Worm (Caenorhabditis elegans): ENCODE data around the gene best-3.

The best-3 gene

ce11 chrII:24559-24998, 11.8 kb downstream of the best-3 start, which contains the start of gene enee-1 (continued):
- TF ChIP-seq lsy-2 (tag; optimal IDR thresholded peaks at IDR 0.05) (peak; percentile 42 to 89), ztf-11 (tag; optimal IDR thresholded peaks at IDR 0.05) (no peak), mxl-2 (GFP tag; conservative IDR thresholded peaks at IDR 0.05) (no peak), madf-5 (GFP tag; IDR thresholded peaks at IDR 0.05) (no peak), zag-1 (tag; optimal IDR thresholded peaks at IDR 0.05) (no peak), mdl-1 (tag; optimal IDR thresholded peaks at IDR 0.05) (peak in 1 of 2 experiments; percentile 18), ctbp-1 (GFP tag; IDR thresholded peaks at IDR 0.05) (peak; percentile 39; the same call in 1 of the 2 replicates), nhr-102 (tag; optimal IDR thresholded peaks at IDR 0.05) (peak; percentile 81), zfp-2 (tag; optimal IDR thresholded peaks at IDR 0.05) (no peak), T26A8.4 (GFP tag; IDR thresholded peaks at IDR 0.05) (peak; percentile 94), nhr-76 (tag; optimal IDR thresholded peaks at IDR 0.05) (no peak), php-3 (GFP tag; IDR thresholded peaks at IDR 0.05) (0 out of 2 replicates have a peak, but pooled peaks have one; percentile 6), spr-1 (tag; optimal IDR thresholded peaks at IDR 0.05) (peak; percentile 83), spr-3 (GFP tag; optimal IDR thresholded peaks at IDR 0.05) (peak; percentile 69), Y75B8A.6 (GFP tag; IDR thresholded peaks at IDR 0.05) (no peak), unc-62 (GFP tag; optimal IDR thresholded peaks at IDR 0.05 in 1 of 2) (peak in 1 of 2 experiments; percentile 92), unc-62 (tag; optimal IDR thresholded peaks at IDR 0.05) (no peak), lin-1 (GFP tag; IDR thresholded peaks at IDR 0.05) (no peak), mxl-3 (GFP tag; optimal IDR thresholded peaks at IDR 0.05) (peak; percentile 29), jun-1 (tag; optimal IDR thresholded peaks at IDR 0.05) (peak; percentile 74), lin-38 (GFP tag; IDR thresholded peaks at IDR 0.05) (peak; percentile 83), ceh-28 (tag; optimal IDR thresholded peaks at IDR 0.05) (peak; percentile 3), Y5F2A.4 (GFP tag; optimal IDR thresholded peaks at IDR 0.05) (peak; percentile 25), tra-1 (GFP tag; IDR thresholded peaks at IDR 0.05) (no peak), hif-1 (tag; optimal IDR thresholded peaks at IDR 0.05) (peak in 1 of 2 experiments; percentile 70), attf-4 (tag; optimal IDR thresholded peaks at IDR 0.05) (no peak), duxl-1 (tag; optimal IDR thresholded peaks at IDR 0.05; ENCODE audit: poor library complexity) (peak; percentile 75), snpc-4 (tag; optimal IDR thresholded peaks at IDR 0.05) (no peak), pha-4 (GFP tag; IDR thresholded peaks at IDR 0.05) (peak; percentile 26; the same call in 1 of the 2 replicates), pha-4 (tag; optimal IDR thresholded peaks at IDR 0.05) (peak; percentile 59), vab-7 (GFP tag; IDR thresholded peaks at IDR 0.05) (no peak), R02D3.7 (tag; optimal IDR thresholded peaks at IDR 0.05) (no peak), mdt-29 (GFP tag; IDR thresholded peaks at IDR 0.05) (0 out of 2 replicates have a peak, but pooled peaks have one; percentile 40), nhr-48 (tag; optimal IDR thresholded peaks at IDR 0.05) (peak; percentile 36), F49E8.2 (tag; optimal IDR thresholded peaks at IDR 0.05; ENCODE audit: borderline replicate concordance) (no peak), hlh-11 (tag; optimal IDR thresholded peaks at IDR 0.05) (peak; percentile 65), F10B5.3 (tag; optimal IDR thresholded peaks at IDR 0.05) (peak; percentile 48), hmg-1.1 (GFP tag; IDR thresholded peaks at IDR 0.05) (peak; percentile 75), ceh-62 (tag; optimal IDR thresholded peaks at IDR 0.05) (no peak), Y48G9A.11 (GFP tag; IDR thresholded peaks at IDR 0.05) (no peak), ceh-82 (tag; optimal IDR thresholded peaks at IDR 0.05) (no peak), lin-15B (tag; optimal IDR thresholded peaks at IDR 0.05) (no peak), F26F4.8 (GFP tag; conservative IDR thresholded peaks at IDR 0.05) (no peak), lin-29 (GFP tag; IDR thresholded peaks at IDR 0.05) (peak; percentile 50; the same call in 1 of the 2 replicates), arid-1 (GFP tag; conservative IDR thresholded peaks at IDR 0.05) (peak; percentile 52), mes-2 (tag; optimal IDR thresholded peaks at IDR 0.05; ENCODE audit: poor library complexity, severe bottlenecking) (peak; percentile 90), ceh-32 (tag; optimal IDR thresholded peaks at IDR 0.05; ENCODE audit: poor library complexity) (peak; percentile 23), nhr-111 (GFP tag; optimal IDR thresholded peaks at IDR 0.05) (no peak), dpl-1 (GFP tag; optimal IDR thresholded peaks at IDR 0.05) (peak; percentile 96), ces-1 (GFP tag; optimal IDR thresholded peaks at IDR 0.05) (no peak), aha-1 (tag) (peak; percentile 95)
